Fruit fly (Drosophila melanogaster) Kc167 (cell line): ENCODE data around the gene Jhbp7.

Experiments used
- Sin3A ChIP-seq: fragments of >200 bp; optimal IDR thresholded peaks from 2 replicates; lab custom pipeline; 2018; ENCODE audit warnings: missing external identifiers
- h ChIP-seq: fragments of >200 bp; optimal IDR thresholded peaks from 3 replicates; lab custom pipeline; 2018; ENCODE audit warnings: missing external identifiers
- insv ChIP-seq: fragments of >200 bp; optimal IDR thresholded peaks from 3 replicates; lab custom pipeline; 2018; ENCODE audit warnings: missing external identifiers

DNA sequence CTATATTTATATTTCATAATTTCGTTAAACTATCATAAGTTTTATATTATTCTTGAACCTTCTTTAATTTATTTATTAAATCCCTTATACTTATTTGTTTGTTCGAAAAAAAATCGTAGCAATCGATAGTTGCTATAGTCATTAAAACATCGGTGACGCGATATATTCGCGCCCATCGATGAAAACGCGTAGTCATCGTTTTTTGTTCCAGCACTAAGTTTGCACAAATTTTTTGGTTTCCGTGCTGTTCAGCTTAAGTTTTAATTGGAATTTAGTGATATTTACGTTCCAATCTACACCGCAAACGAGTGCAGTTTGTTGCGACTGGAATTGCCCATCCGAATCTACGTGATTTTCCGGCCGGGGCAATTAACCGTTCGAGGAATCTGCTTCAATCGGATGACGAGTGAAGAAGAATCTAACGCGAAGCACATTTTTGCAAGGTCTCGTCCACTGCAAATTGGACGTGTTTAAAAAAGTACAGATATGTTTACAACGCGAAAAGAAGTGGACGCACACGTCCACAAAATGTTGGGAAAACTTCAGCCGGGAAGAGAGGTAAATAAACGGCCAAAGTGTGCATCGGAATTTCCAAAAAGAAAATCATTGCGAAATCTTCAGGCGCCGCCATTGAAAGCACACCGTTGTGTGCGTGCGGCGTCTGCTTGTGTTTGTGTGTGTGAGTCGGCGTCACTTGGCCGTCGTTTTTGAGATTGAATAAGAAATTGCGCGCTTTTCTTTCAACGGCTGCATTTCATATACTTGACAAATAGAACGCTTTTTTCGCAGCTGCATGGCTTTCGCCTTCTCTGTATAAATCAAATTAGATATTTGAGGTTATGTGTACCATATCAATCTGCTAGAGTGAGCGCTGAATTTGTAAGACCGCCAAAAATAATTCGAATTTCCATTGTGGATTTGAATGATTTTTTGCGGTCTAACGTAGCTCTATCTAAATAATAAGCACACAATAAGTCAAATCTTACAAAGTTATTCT, 12.0 kb downstream of the Jhbp7 start, which contains the start of gene Nup358:
- TF ChIP-seq h (lab: Kevin White, UChicago) (no peak), insv (lab: Kevin White, UChicago) (no peak), Sin3A (lab: Kevin White, UChicago) (no peak)
